Fruit fly (Drosophila melanogaster) whole organism, adult: ENCODE data around the gene CG31220.
A peak's percentile ranks its signal among the peaks of the same experiment; 100 is the strongest.

ENCODE experiments used
- CG11617 ChIP-seq: fragments of 200-800 bp; sonication (Bioruptor generic); optimal IDR thresholded peaks from 2 replicates; lab custom pipeline; 2017; ENCODE audit warnings: mild to moderate bottlenecking, missing biosample characterization, missing genetic modification reagents, missing genetic modification characterization
- CG12768 ChIP-seq: fragments of 200-800 bp; sonication (Bioruptor generic); optimal IDR thresholded peaks from 2 replicates; lab custom pipeline; 2017; ENCODE audit warnings: missing biosample characterization, missing genetic modification characterization, mild to moderate bottlenecking, moderate library complexity, missing genetic modification reagents
- CG14711 ChIP-seq: fragments of 200-800 bp; sonication (Bioruptor generic); optimal IDR thresholded peaks from 2 replicates; lab custom pipeline; 2018; ENCODE audit warnings: missing biosample characterization, mild to moderate bottlenecking, missing genetic modification characterization, moderate library complexity
- CG1620 ChIP-seq: fragments of 200-800 bp; sonication (Bioruptor generic); optimal IDR thresholded peaks from 2 replicates; lab custom pipeline; 2016; ENCODE audit warnings: missing biosample characterization, missing genetic modification characterization
- CG33017 ChIP-seq: fragments of 200-800 bp; sonication (Bioruptor generic); optimal IDR thresholded peaks from 2 replicates; lab custom pipeline; 2018; ENCODE audit warnings: missing biosample characterization, mild to moderate bottlenecking, missing genetic modification characterization, moderate library complexity
- CG5204 ChIP-seq: fragments of 200-800 bp; sonication (Bioruptor generic); optimal IDR thresholded peaks from 2 replicates; lab custom pipeline; 2016; ENCODE audit warnings: missing biosample characterization, missing genetic modification characterization
- CG7045 ChIP-seq: fragments of 200-800 bp; sonication (Bioruptor generic); optimal IDR thresholded peaks from 2 replicates; lab custom pipeline; 2017; ENCODE audit warnings: missing biosample characterization, mild to moderate bottlenecking, missing genetic modification characterization
- CG7101 ChIP-seq: fragments of 200-800 bp; sonication (Bioruptor generic); optimal IDR thresholded peaks from 2 replicates; lab custom pipeline; 2018; ENCODE audit warnings: missing biosample characterization, mild to moderate bottlenecking, missing genetic modification characterization, moderate library complexity
- Clk ChIP-seq: fragments of 200-800 bp; sonication (Bioruptor generic); optimal IDR thresholded peaks from 2 replicates; lab custom pipeline; 2017; ENCODE audit warnings: missing biosample characterization, missing genetic modification characterization
- Crg-1 ChIP-seq: fragments of 200-800 bp; sonication (Bioruptor generic); optimal IDR thresholded peaks from 2 replicates; lab custom pipeline; 2016; ENCODE audit warnings: missing biosample characterization, missing genetic modification characterization
- Hr96 ChIP-seq: fragments of 200-800 bp; sonication (Bioruptor generic); optimal IDR thresholded peaks from 2 replicates; lab custom pipeline; 2016; ENCODE audit warnings: missing biosample characterization, missing genetic modification characterization
- Mnt ChIP-seq: fragments of 200-800 bp; sonication (Bioruptor generic); optimal IDR thresholded peaks from 2 replicates; lab custom pipeline; 2016; ENCODE audit warnings: missing biosample characterization, mild to moderate bottlenecking, missing genetic modification characterization
- bab1 ChIP-seq: fragments of 200-800 bp; sonication (Bioruptor generic); optimal IDR thresholded peaks from 3 replicates; lab custom pipeline; 2019; ENCODE audit warnings: missing biosample characterization, mild to moderate bottlenecking, missing genetic modification characterization, moderate library complexity
- cic ChIP-seq: fragments of 200-800 bp; sonication (Bioruptor generic); optimal IDR thresholded peaks from 2 replicates; lab custom pipeline; 2017; ENCODE audit warnings: missing biosample characterization, mild to moderate bottlenecking, missing genetic modification characterization, moderate library complexity
- cnc ChIP-seq, 2 experiments: fragments of >200 bp; optimal IDR thresholded peaks; 2 replicates each; lab custom pipeline; 2017
- kay ChIP-seq: fragments of 200-800 bp; sonication (Bioruptor generic); peaks from one replicate; lab custom pipeline; 2016; ENCODE audit warnings: missing biosample characterization, missing genetic modification characterization, borderline replicate concordance
- ovo ChIP-seq: fragments of 200-800 bp; sonication (Bioruptor generic); optimal IDR thresholded peaks from 2 replicates; lab custom pipeline; 2016; ENCODE audit warnings: missing biosample characterization, missing genetic modification characterization
- pad ChIP-seq: fragments of 200-800 bp; sonication (Bioruptor generic); optimal IDR thresholded peaks from 3 replicates; lab custom pipeline; 2017; ENCODE audit warnings: missing biosample characterization, missing genetic modification characterization, mild to moderate bottlenecking, moderate library complexity, missing genetic modification reagents
- tj ChIP-seq: fragments of 200-800 bp; sonication (Bioruptor generic); optimal IDR thresholded peaks from 3 replicates; lab custom pipeline; 2017; ENCODE audit warnings: missing biosample characterization, mild to moderate bottlenecking, missing genetic modification characterization, moderate library complexity
- toe ChIP-seq: fragments of 200-800 bp; sonication (Bioruptor generic); optimal IDR thresholded peaks from 2 replicates; lab custom pipeline; 2016; ENCODE audit warnings: missing biosample characterization, missing genetic modification characterization

CG31220 gene

DNA sequence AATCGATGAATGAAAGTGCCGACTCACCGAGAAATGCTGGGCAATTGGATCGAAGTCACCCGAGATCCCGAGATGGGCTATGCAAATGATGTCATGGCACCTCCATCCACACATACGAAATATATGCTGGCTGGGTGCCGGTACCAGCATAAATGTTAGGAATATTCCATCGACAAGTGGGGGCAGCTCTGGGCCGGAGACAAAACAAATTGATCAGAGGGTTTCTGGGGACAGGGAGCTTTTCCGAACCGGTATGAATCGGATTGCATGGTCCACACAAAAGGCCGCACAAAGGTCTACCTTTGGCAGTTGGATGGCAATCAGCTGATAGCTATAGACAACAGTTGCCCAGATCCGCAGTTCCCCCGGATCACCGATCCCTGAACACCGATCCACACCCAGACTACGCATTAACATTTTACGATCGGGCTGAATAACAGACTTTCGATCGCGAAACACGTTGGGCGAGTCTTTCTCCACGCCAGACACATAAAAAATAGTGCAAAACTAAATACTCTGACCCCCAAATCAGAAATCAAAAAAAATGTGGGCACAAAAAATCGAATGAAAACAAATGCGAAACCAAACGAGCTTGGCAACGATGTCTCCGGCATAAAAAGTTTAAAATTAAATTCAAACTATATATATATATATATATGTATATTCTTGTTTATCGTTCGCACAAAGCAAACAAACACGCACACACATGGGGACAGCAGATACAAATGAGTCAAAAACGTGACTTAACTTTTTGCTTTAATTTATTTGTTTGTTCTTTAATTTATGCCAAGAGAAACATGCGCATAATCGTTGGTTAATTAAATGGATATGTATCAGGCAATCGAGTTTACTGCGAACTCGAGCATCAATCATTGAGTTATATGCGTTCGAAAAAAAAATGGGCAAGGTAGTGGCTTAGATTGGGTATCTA lies 22.7 kb upstream of the CG31220 start:
- TF ChIP-seq toe (GFP tag; lab: Kevin White, UChicago) (no peak), CG11617 (GFP tag; lab: Kevin White, UChicago) (no peak), CG7101 (no peak), ovo (no peak), CG33017 (no peak), Clk (GFP tag; lab: Kevin White, UChicago) (no peak)

DNA sequence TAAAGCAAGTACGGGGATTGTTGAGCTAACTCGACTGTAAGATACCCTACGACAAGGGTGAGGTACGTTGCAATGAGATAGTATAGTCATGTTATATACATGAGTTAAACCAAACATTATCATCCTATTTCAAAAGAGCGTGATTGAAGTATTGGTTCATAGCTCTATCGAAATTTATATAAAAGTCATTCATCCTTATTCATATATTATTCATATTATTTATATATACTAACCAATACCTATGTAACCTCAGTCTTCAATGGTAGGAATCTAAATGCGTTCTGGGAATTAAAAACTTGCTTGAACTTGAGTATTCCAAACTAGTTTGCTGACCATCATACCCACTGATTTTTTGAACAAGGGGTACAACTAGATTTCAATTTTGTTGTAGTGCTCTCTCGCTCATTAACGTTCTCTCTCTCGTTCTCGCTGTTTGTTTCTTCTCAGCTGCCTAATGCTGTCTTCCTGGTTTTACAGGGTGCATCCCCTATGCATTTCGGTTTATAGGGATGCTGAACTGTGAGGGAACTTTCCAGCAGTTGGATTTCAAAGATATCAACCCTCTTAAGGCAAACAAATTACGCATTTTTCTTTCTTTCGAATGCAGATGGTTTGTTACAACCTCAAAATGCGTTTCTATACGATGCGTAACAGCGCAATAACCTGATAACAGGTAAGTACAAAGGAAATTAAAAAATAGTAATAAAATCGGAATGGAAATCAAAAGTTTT lies 20.3 kb upstream of the CG31220 start:
- TF ChIP-seq kay (GFP tag; lab: Kevin White, UChicago) = peak; percentile 23
- TF ChIP-seq CG7045 = peak; percentile 37
- TF ChIP-seq CG12768 = no peak
- TF ChIP-seq bab1 (GFP tag; lab: Kevin White, UChicago) = no peak
- peak; percentile 7 for TF ChIP-seq pad (GFP tag; lab: Kevin White, UChicago)
- TF ChIP-seq Crg-1 (GFP tag; lab: Kevin White, UChicago) = no peak

DNA sequence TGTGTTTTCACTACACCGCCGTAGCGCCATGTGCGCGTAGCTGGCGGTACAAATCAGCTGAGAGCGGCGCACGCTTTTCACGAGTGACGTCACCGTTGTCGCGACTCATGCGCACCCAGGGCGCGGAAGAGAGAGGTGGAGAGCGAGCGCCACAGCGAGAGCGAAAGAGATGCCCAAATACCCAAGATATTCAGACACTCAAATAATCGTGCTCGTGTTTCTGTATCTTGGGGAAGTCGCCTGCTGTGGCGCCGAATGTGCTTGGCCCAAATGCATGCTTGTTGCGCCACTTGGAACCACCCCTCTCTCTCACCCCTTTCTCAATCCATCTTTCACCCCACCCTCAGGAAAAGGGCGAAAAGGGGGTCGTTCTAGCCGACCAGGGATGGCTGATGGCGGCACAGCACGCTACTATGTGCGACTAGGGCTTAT lies 15.6 kb upstream of the CG31220 start, which contains the start of gene CG6231:
Gene CG6231, minus strand, starts transcription at position 34 of the 432 bp plus-strand sequence.
- TF ChIP-seq Mnt (GFP tag; lab: Kevin White, UChicago) (peak; percentile 76), kay (GFP tag; lab: Kevin White, UChicago) (no peak), Clk (GFP tag; lab: Kevin White, UChicago) (no peak)

DNA sequence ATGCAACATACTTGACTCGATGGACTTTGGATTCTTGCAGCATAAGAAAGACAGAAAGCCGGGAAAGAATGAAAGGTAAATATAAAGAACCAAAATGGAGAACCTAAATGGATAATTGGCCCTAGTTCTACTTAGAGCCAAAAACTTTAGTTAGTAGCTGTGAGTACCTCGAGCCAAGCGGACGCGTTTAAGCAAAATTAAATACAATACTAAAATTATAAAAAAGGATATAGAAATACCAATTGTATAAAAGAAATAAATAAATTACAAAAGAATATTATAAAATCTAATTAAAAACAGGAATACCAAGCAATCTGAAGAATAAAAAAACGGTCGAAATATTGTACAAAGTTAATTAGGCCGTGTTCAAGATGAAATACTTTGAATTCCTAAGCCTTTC lies 13.6 kb upstream of the CG31220 start, which contains the start of gene CG34138:
Gene CG34138, plus strand, starts transcription at position 301 of the 400 bp plus-strand sequence.
- no peak for TF ChIP-seq kay (GFP tag; lab: Kevin White, UChicago)

DNA sequence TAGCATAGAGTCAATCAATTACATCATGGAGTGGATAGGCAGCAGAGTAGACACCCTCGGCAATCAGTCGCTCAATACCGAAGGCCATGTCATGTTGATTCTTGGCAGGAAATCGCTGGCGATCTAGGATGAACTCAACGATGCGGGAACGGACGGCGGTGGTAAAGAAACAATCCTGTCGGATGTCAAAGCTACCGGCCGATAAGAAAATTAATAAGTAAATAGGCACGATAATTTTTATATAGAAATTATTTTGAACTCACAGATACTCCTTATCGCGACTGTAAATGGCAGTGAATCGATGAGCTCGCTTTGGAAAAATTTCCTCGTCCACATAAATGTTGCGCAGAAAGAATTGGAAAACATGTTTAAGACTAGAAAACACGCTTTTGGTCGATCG lies 10.3 kb upstream of the CG31220 start:
- TF ChIP-seq CG1620 (no peak), toe (GFP tag; lab: Kevin White, UChicago) (no peak), Clk (GFP tag; lab: Kevin White, UChicago) (no peak), CG7101 (no peak), CG33017 (no peak), Mnt (GFP tag; lab: Kevin White, UChicago) (no peak), CG5204 (GFP tag; lab: Kevin White, UChicago) (no peak), CG14711 (no peak), CG7045 (no peak), bab1 (GFP tag; lab: Kevin White, UChicago) (no peak), cic (GFP tag; lab: Kevin White, UChicago) (no peak)

DNA sequence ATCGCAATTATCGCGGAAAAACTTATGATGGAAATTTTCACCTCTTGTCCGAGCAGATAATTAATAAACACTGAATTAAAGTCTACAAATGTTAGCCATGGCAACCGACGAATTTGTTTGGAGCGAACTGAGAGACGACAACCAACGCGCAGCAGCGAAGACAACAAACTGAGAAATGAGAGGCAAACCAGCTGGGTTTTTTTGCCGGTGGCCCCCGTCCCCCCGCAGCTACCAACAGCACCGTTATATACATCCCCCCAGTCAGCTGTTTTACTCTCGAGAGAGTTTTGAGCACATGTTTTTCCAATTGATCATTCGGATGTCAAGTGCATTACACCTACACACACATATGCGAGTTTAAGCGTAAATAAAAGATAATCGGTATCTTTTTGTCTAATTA lies 7.2 kb upstream of the CG31220 start:
- TF ChIP-seq Hr96 = no peak
- TF ChIP-seq Mnt (GFP tag; lab: Kevin White, UChicago) = peak; percentile 98
- peak; percentile 9 for TF ChIP-seq CG12768
- TF ChIP-seq Clk (GFP tag; lab: Kevin White, UChicago) = no peak
- no peak for TF ChIP-seq cnc (optimal IDR thresholded peaks at IDR 0.05; lab: Kevin White, UChicago)
- TF ChIP-seq CG5204 (GFP tag; lab: Kevin White, UChicago) = no peak
- TF ChIP-seq CG14711 = no peak
- peak; percentile 9 for TF ChIP-seq toe (GFP tag; lab: Kevin White, UChicago)
- TF ChIP-seq Crg-1 (GFP tag; lab: Kevin White, UChicago) = no peak
- peak; percentile 100 for TF ChIP-seq ovo
- no peak for TF ChIP-seq kay (GFP tag; lab: Kevin White, UChicago)
- TF ChIP-seq CG7045 = no peak
- TF ChIP-seq CG1620 = no peak
- peak; percentile 91 for TF ChIP-seq cic (GFP tag; lab: Kevin White, UChicago)
- TF ChIP-seq CG7101 = no peak
- no peak for TF ChIP-seq CG11617 (GFP tag; lab: Kevin White, UChicago)
- no peak for TF ChIP-seq CG33017
- TF ChIP-seq tj (GFP tag; lab: Kevin White, UChicago) = no peak
- TF ChIP-seq pad (GFP tag; lab: Kevin White, UChicago) = peak; percentile 85
- peak; percentile 32 for TF ChIP-seq bab1 (GFP tag; lab: Kevin White, UChicago)

DNA sequence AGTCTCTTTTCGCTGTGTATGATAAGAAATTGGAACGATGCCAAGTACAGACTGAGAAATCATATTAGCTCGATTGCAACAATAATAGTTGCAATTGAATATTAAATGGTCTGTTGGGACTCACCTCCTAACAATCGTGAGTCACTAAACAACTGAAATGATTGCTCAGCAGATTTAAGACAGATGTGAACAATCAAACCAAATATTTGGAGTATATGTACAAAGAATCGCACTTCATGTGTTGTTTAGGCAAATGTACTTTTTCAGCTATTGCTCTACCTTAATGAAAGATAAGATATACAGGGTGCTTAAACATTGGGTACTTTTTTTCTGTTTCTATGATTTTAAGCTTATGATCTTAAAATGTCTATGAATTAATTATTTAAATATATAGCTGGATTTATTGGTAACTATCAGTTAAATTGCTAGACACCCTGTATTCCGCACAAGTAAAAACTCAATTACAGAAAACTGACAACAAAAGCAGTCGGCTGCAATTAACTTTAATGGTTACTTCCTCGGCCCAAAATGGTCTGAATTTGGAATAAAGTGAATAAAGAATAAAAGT lies 6.7 kb upstream of the CG31220 start:
- TF ChIP-seq tj (GFP tag; lab: Kevin White, UChicago) = peak; percentile 54
- TF ChIP-seq Clk (GFP tag; lab: Kevin White, UChicago) = peak; percentile 73
- peak; percentile 67 for TF ChIP-seq toe (GFP tag; lab: Kevin White, UChicago)
- TF ChIP-seq CG12768 = peak; percentile 90
- TF ChIP-seq Crg-1 (GFP tag; lab: Kevin White, UChicago) = peak; percentile 24
- TF ChIP-seq CG33017 = peak; percentile 96
- no peak for TF ChIP-seq cnc (optimal IDR thresholded peaks at IDR 0.05; lab: Kevin White, UChicago)
- TF ChIP-seq CG11617 (GFP tag; lab: Kevin White, UChicago) = peak; percentile 85
- peak; percentile 94 for TF ChIP-seq CG14711
- TF ChIP-seq pad (GFP tag; lab: Kevin White, UChicago) = peak; percentile 37
- peak; percentile 9 for TF ChIP-seq Mnt (GFP tag; lab: Kevin White, UChicago)
- TF ChIP-seq CG5204 (GFP tag; lab: Kevin White, UChicago) = peak; percentile 83
- peak; percentile 95 for TF ChIP-seq CG7101
- TF ChIP-seq bab1 (GFP tag; lab: Kevin White, UChicago) = peak; percentile 92
- TF ChIP-seq Hr96 = peak; percentile 40
- TF ChIP-seq CG1620 = peak; percentile 76
- TF ChIP-seq kay (GFP tag; lab: Kevin White, UChicago) = no peak
- TF ChIP-seq cic (GFP tag; lab: Kevin White, UChicago) = peak; percentile 37
- TF ChIP-seq ovo = no peak
- peak; percentile 88 for TF ChIP-seq CG7045
